Fruit fly (Drosophila melanogaster) whole organism, wandering third instar larva: ENCODE data around the gene Polr1H.

Experiments
- Abd-B ChIP-seq: fragments of >200 bp; optimal IDR thresholded peaks from 2 replicates; lab custom pipeline; 2017; ENCODE audit warnings: missing biosample characterization, missing genetic modification characterization
- CG32264 ChIP-seq: fragments of 200-800 bp; sonication (Bioruptor generic); optimal IDR thresholded peaks from 2 replicates; lab custom pipeline; 2016; ENCODE audit warnings: missing biosample characterization, missing genetic modification characterization
- CG9705 ChIP-seq: fragments of 200-800 bp; sonication (Bioruptor generic); optimal IDR thresholded peaks from 2 replicates; lab custom pipeline; 2018; ENCODE audit warnings: missing biosample characterization, mild to moderate bottlenecking, missing genetic modification characterization
- CrebA ChIP-seq: fragments of 200-800 bp; sonication (Bioruptor generic); optimal IDR thresholded peaks from 2 replicates; lab custom pipeline; 2016; ENCODE audit warnings: missing biosample characterization, mild to moderate bottlenecking, missing genetic modification characterization, borderline replicate concordance
- Dfd ChIP-seq: fragments of >200 bp; optimal IDR thresholded peaks from 2 replicates; lab custom pipeline; 2017; ENCODE audit warnings: missing biosample characterization, missing genetic modification characterization
- Dif ChIP-seq: fragments of 200-275, 200-300 bp; sonication (Bioruptor generic); optimal IDR thresholded peaks from 2 replicates; lab custom pipeline; 2018; ENCODE audit warnings: missing biosample characterization, missing genetic modification characterization; ENCODE audit not compliant: partially characterized antibody
- GATAd ChIP-seq: sonication (Bioruptor generic); optimal IDR thresholded peaks from 2 replicates; lab custom pipeline; 2016; ENCODE audit warnings: missing biosample characterization, missing genetic modification characterization
- HLH106 ChIP-seq: fragments of 200-800 bp; optimal IDR thresholded peaks from 3 replicates; lab custom pipeline; 2019; ENCODE audit warnings: missing biosample characterization, mild to moderate bottlenecking, missing genetic modification characterization, moderate library complexity
- Hr78 ChIP-seq: fragments of >200 bp; optimal IDR thresholded peaks from 2 replicates; lab custom pipeline; 2017; ENCODE audit warnings: missing biosample characterization, missing genetic modification characterization
- Hr83 ChIP-seq: fragments of 200-300 bp; sonication (Bioruptor generic); optimal IDR thresholded peaks from 2 replicates; lab custom pipeline; 2016; ENCODE audit warnings: missing biosample characterization, mild to moderate bottlenecking, missing genetic modification characterization, moderate library complexity; ENCODE audit not compliant: poor library complexity, severe bottlenecking
- Jra ChIP-seq: sonication (Bioruptor generic); optimal IDR thresholded peaks from 2 replicates; lab custom pipeline; 2016; ENCODE audit warnings: missing biosample characterization, missing genetic modification characterization
- Mio ChIP-seq: sonication (Bioruptor generic); optimal IDR thresholded peaks from 2 replicates; lab custom pipeline; 2016; ENCODE audit warnings: missing biosample characterization, missing genetic modification characterization
- Myc ChIP-seq: fragments of >200 bp; optimal IDR thresholded peaks from 2 replicates; lab custom pipeline; 2017
- N ChIP-seq: fragments of >200 bp; optimal IDR thresholded peaks from 2 replicates; lab custom pipeline; 2018; ENCODE audit warnings: missing biosample characterization, missing external identifiers, missing genetic modification characterization
- OdsH ChIP-seq: fragments of 200-800 bp; sonication (Bioruptor generic); optimal IDR thresholded peaks from 2 replicates; lab custom pipeline; 2016; ENCODE audit warnings: missing biosample characterization, mild to moderate bottlenecking, missing genetic modification characterization
- Rel ChIP-seq, 2 experiments: fragments of 200-800 bp; sonication (Bioruptor generic) in 1 of 2; optimal IDR thresholded peaks; 2 replicates in 1 of 2; 3 replicates in 1 of 2; lab custom pipeline; 2016 to 2019; ENCODE audit warnings: mild to moderate bottlenecking in 2 of 2, missing biosample characterization in 2 of 2, missing genetic modification characterization in 2 of 2, moderate library complexity in 1 of 2
- Sp1 ChIP-seq: fragments of 200-800 bp; sonication (Bioruptor generic); optimal IDR thresholded peaks from 3 replicates; lab custom pipeline; 2019; ENCODE audit warnings: missing biosample characterization, mild to moderate bottlenecking, missing genetic modification characterization, moderate library complexity
- br ChIP-seq: fragments of 200-800 bp; sonication (Bioruptor generic); optimal IDR thresholded peaks from 2 replicates; lab custom pipeline; 2016; ENCODE audit warnings: missing biosample characterization, missing genetic modification characterization
- dl ChIP-seq, 2 experiments: fragments of 175-275, 200-275 bp in 1 of 2; fragments of 200-275 bp in 1 of 2; sonication (Bioruptor generic); optimal IDR thresholded peaks; lab custom pipeline; 2018; ENCODE audit warnings: mild to moderate bottlenecking in 2 of 2, missing biosample characterization in 2 of 2, missing genetic modification characterization in 2 of 2, moderate library complexity in 2 of 2; ENCODE audit not compliant: partially characterized antibody in 2 of 2, insufficient read depth in 1 of 2
- dmrt93B ChIP-seq: fragments of 200-800 bp; sonication (Bioruptor generic); optimal IDR thresholded peaks from 2 replicates; lab custom pipeline; 2018; ENCODE audit warnings: missing biosample characterization, mild to moderate bottlenecking, missing genetic modification characterization
- dsf ChIP-seq: sonication (Bioruptor generic); optimal IDR thresholded peaks from 2 replicates; lab custom pipeline; 2016; ENCODE audit warnings: missing biosample characterization, missing genetic modification characterization, borderline replicate concordance
- foxo ChIP-seq, 2 experiments: fragments of 200-800 bp; sonication (Bioruptor generic); optimal IDR thresholded peaks; 2 replicates in 1 of 2; 3 replicates in 1 of 2; lab custom pipeline; 2016 to 2017; ENCODE audit warnings: missing biosample characterization in 2 of 2, missing genetic modification characterization in 2 of 2
- fru ChIP-seq: fragments of 200-800 bp; sonication (Bioruptor generic); optimal IDR thresholded peaks from 3 replicates; lab custom pipeline; 2016; ENCODE audit warnings: missing biosample characterization, mild to moderate bottlenecking, missing genetic modification characterization
- h ChIP-seq: fragments of 200-800 bp; sonication (Bioruptor generic); optimal IDR thresholded peaks from 3 replicates; lab custom pipeline; 2016; ENCODE audit warnings: missing biosample characterization, mild to moderate bottlenecking, missing genetic modification characterization
- jim ChIP-seq: fragments of 175-275, 200-325 bp; sonication (Bioruptor generic); optimal IDR thresholded peaks from 2 replicates; lab custom pipeline; 2016; ENCODE audit warnings: missing biosample characterization, mild to moderate bottlenecking, missing genetic modification characterization
- lola ChIP-seq: fragments of >200 bp; optimal IDR thresholded peaks from 2 replicates; lab custom pipeline; 2017; ENCODE audit warnings: missing biosample characterization, missing genetic modification characterization
- pan ChIP-seq: fragments of >200 bp; optimal IDR thresholded peaks from 2 replicates; lab custom pipeline; 2017
- psq ChIP-seq: fragments of 200-800 bp; sonication (Bioruptor generic); optimal IDR thresholded peaks from 3 replicates; lab custom pipeline; 2017; ENCODE audit warnings: missing biosample characterization, mild to moderate bottlenecking, missing genetic modification characterization, moderate library complexity
- rgr ChIP-seq: fragments of 200-800 bp; sonication (Bioruptor generic); optimal IDR thresholded peaks from 3 replicates; lab custom pipeline; 2016; ENCODE audit warnings: missing biosample characterization, mild to moderate bottlenecking, missing genetic modification characterization
- sage ChIP-seq: fragments of 200-800 bp; sonication (Bioruptor generic); optimal IDR thresholded peaks from 2 replicates; lab custom pipeline; 2016; ENCODE audit warnings: missing biosample characterization, mild to moderate bottlenecking, missing genetic modification characterization
- tai ChIP-seq: sonication (Bioruptor generic); optimal IDR thresholded peaks from 2 replicates; lab custom pipeline; 2016; ENCODE audit warnings: missing biosample characterization, missing genetic modification characterization
- usp ChIP-seq: fragments of >200 bp; optimal IDR thresholded peaks from 2 replicates; lab custom pipeline; 2017; ENCODE audit warnings: missing biosample characterization, missing genetic modification characterization
- woc ChIP-seq: sonication (Bioruptor generic); optimal IDR thresholded peaks from 2 replicates; lab custom pipeline; 2016; ENCODE audit warnings: missing biosample characterization, mild to moderate bottlenecking, missing genetic modification characterization

The Polr1H gene

DNA sequence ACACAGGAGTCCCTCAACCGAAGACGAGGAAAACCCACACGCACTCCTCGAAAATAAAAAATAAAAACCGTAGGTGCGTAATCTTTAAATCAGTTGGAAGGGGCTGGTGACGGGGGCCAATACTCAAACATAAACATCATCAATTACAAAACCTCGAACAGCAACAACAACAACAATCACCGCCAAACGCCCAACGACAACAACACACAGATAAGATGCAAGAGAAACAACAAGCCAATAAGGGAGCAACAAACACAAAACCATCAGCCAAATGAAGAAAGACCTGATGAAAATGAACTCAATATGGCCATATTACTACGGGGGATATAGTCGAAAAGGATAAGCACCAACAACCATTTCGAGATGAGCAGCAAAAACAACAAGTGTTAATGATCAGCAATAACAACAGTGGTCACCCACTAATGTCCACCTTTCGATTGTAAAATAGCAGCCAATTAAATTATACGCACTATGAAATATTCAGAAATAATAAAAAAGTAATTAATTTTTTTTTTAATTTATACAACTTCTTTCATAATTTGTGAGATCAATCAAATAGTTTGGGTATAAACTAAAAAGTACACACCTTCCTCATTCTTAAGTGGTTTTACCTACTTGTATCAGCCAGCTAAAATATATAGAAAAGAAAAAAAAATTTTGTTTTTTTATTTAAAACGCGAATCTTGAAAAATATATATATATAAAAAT, 46.2 kb upstream of the Polr1H start (continued):
- no peak for TF ChIP-seq dsf
- TF ChIP-seq fru: peak; percentile 38
- TF ChIP-seq Rel (GFP tag; optimal IDR thresholded peaks at IDR 0.05; lab: Kevin White, UChicago): no peak
- TF ChIP-seq Rel (tag; optimal IDR thresholded peaks at IDR 0.05; lab: Kevin White, UChicago): peak; percentile 17
- no peak for TF ChIP-seq Jra (GFP tag; lab: Kevin White, UChicago)
- no peak for TF ChIP-seq CG32264
- no peak for TF ChIP-seq br (GFP tag; lab: Kevin White, UChicago)
- no peak for TF ChIP-seq sage (GFP tag; lab: Kevin White, UChicago)
- no peak for TF ChIP-seq Myc (lab: Kevin White, UChicago)
- TF ChIP-seq Sp1 (GFP tag; lab: Kevin White, UChicago): peak; percentile 58
- no peak for TF ChIP-seq Abd-B (GFP tag; lab: Kevin White, UChicago)
- peak in 1 of 2 experiments; percentile 67 for TF ChIP-seq foxo (GFP tag; optimal IDR thresholded peaks at IDR 0.05; lab: Kevin White, UChicago)
- TF ChIP-seq rgr (GFP tag; lab: Kevin White, UChicago): peak; percentile 34
- TF ChIP-seq dl (GFP tag; optimal IDR thresholded peaks at IDR 0.05; lab: Kevin White, UChicago; ENCODE audit: insufficient read depth in 1 of 2, partially characterized antibody in 2 of 2): no peak
- no peak for TF ChIP-seq lola (GFP tag; lab: Kevin White, UChicago)
- peak; percentile 70 for TF ChIP-seq psq
- TF ChIP-seq Dif (GFP tag; lab: Kevin White, UChicago): no peak
- no peak for TF ChIP-seq Hr78 (GFP tag; lab: Kevin White, UChicago)

- TF ChIP-seq OdsH (GFP tag; lab: Kevin White, UChicago): peak; percentile 14
- TF ChIP-seq GATAd: no peak
- TF ChIP-seq dsf: no peak
- peak; percentile 33 for TF ChIP-seq CrebA
- TF ChIP-seq HLH106: peak; percentile 21
- TF ChIP-seq Sp1 (GFP tag; lab: Kevin White, UChicago): peak; percentile 35
- TF ChIP-seq CG9705 (GFP tag; lab: Kevin White, UChicago): peak; percentile 37
- TF ChIP-seq h (GFP tag; lab: Kevin White, UChicago): peak; percentile 7
- TF ChIP-seq, all 38 proteins: peak for 6
Measured at dm6 chr3R:21823076-21823475, 45.4 kb upstream of the Polr1H start.

DNA sequence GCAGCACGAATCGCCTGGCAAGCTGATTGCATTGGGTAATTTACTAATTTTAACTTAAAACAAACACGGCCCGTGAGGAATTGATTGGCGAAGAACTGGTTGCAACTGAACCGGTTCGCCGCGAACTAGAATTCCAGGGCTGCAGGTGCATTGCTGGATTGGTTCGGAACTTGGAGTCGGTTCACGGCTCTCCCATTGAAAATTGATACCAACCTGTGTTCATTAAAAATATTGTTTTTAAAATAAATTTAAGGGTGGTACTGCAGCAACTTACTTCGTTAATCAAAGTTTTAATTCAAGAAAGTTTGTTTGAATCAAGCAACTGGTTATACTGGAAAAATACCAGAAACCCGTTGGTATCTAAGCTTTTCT, 44.9 kb upstream of the Polr1H start, which contains the start of gene CASK:
CASK (minus strand) TSS at position 113 of the 372 bp plus-strand sequence.
- TF ChIP-seq Hr78 (GFP tag; lab: Kevin White, UChicago): no peak
- no peak for TF ChIP-seq Rel (GFP tag; optimal IDR thresholded peaks at IDR 0.05; lab: Kevin White, UChicago)
- TF ChIP-seq Rel (tag; optimal IDR thresholded peaks at IDR 0.05; lab: Kevin White, UChicago): peak; percentile 8
- TF ChIP-seq rgr (GFP tag; lab: Kevin White, UChicago): peak; percentile 20
- TF ChIP-seq Hr83 (GFP tag; lab: Kevin White, UChicago): peak; percentile 3
- peak; percentile 27 for TF ChIP-seq woc (GFP tag; lab: Kevin White, UChicago)

- no peak for TF ChIP-seq dl (GFP tag; optimal IDR thresholded peaks at IDR 0.05; lab: Kevin White, UChicago; ENCODE audit: insufficient read depth in 1 of 2, partially characterized antibody in 2 of 2)
- no peak for TF ChIP-seq Hr78 (GFP tag; lab: Kevin White, UChicago)
- TF ChIP-seq jim (GFP tag; lab: Kevin White, UChicago): no peak
- TF ChIP-seq Mio (GFP tag; lab: Kevin White, UChicago): no peak
- peak; percentile 51 for TF ChIP-seq Dfd (GFP tag; lab: Kevin White, UChicago)
- no peak for TF ChIP-seq CrebA
- TF ChIP-seq CG9705 (GFP tag; lab: Kevin White, UChicago): no peak
- no peak for TF ChIP-seq pan (lab: Kevin White, UChicago)
- TF ChIP-seq fru: no peak
- TF ChIP-seq Dif (GFP tag; lab: Kevin White, UChicago): peak; percentile 69
- no peak for TF ChIP-seq h (GFP tag; lab: Kevin White, UChicago)
- no peak for TF ChIP-seq usp
- no peak for TF ChIP-seq Rel (GFP tag; optimal IDR thresholded peaks at IDR 0.05; lab: Kevin White, UChicago)
- peak; percentile 87 for TF ChIP-seq Rel (tag; optimal IDR thresholded peaks at IDR 0.05; lab: Kevin White, UChicago)
- TF ChIP-seq rgr (GFP tag; lab: Kevin White, UChicago): no peak
- TF ChIP-seq tai: no peak
- TF ChIP-seq dsf: no peak
- no peak for TF ChIP-seq sage (GFP tag; lab: Kevin White, UChicago)
- peak; percentile 0 for TF ChIP-seq N (GFP tag; lab: Kevin White, UChicago)
- TF ChIP-seq Hr83 (GFP tag; lab: Kevin White, UChicago): no peak
- TF ChIP-seq dmrt93B: no peak
- no peak for TF ChIP-seq Abd-B (GFP tag; lab: Kevin White, UChicago)
Measured at dm6 chr3R:21821684-21822561, 44.3 kb upstream of the Polr1H start.
